Worm (Caenorhabditis elegans) whole organism, L4 larva: ENCODE data around the gene mpst-2.

Source experiments
- ctbp-1 ChIP-seq: fragments of 200-800 bp; sonication (Bioruptor generic); IDR thresholded peaks from 2 replicates; pipeline ENCODE4 v1.3.6; 2022; ENCODE audit warnings: missing genetic modification reagents, missing genetic modification characterization, missing compliant biosample characterization
- gei-8 ChIP-seq: fragments of 200-800 bp; sonication (Bioruptor generic); optimal IDR thresholded peaks from 2 replicates; lab custom pipeline; 2018; ENCODE audit warnings: mild to moderate bottlenecking, missing genetic modification characterization, missing compliant biosample characterization
- lin-38 ChIP-seq: fragments of 200-800 bp; sonication (Bioruptor generic); IDR thresholded peaks from 2 replicates; pipeline ENCODE4 v1.3.6; 2022; ENCODE audit warnings: missing genetic modification reagents, missing genetic modification characterization, missing compliant biosample characterization
- lin-39 ChIP-seq: fragments of 150-350 bp; optimal IDR thresholded peaks from 2 replicates; lab custom pipeline; 2014; ENCODE audit warnings: missing biosample characterization, missing genetic modification reagents, missing genetic modification characterization
- lir-3 ChIP-seq: sonication (generic microtip); optimal IDR thresholded peaks from 2 replicates; lab custom pipeline; 2016; ENCODE audit warnings: mild to moderate bottlenecking, missing genetic modification characterization, missing compliant biosample characterization
- nhr-237 ChIP-seq: sonication (generic microtip); optimal IDR thresholded peaks from 2 replicates; lab custom pipeline; 2017; ENCODE audit warnings: missing biosample characterization, missing genetic modification characterization
- nhr-6 ChIP-seq: fragments of 150-350 bp; optimal IDR thresholded peaks from 2 replicates; lab custom pipeline; 2014; ENCODE audit warnings: missing biosample characterization, missing genetic modification characterization
- tag-97 ChIP-seq: fragments of 200-800 bp; sonication (Bioruptor generic); IDR thresholded peaks from 2 replicates; pipeline ENCODE4 v1.3.6; 2022; ENCODE audit warnings: missing genetic modification characterization, missing compliant biosample characterization

- TF ChIP-seq nhr-6 (tag; lab: Kevin White, UChicago): no peak
- no peak for TF ChIP-seq ctbp-1
- no peak for TF ChIP-seq tag-97
- no peak for TF ChIP-seq nhr-237 (tag; lab: Kevin White, UChicago)
- TF ChIP-seq lin-38: no peak
- no peak for TF ChIP-seq lir-3 (tag; lab: Kevin White, UChicago)
- no peak for TF ChIP-seq lin-39
- TF ChIP-seq gei-8 (GFP tag; lab: Kevin White, UChicago): no peak
Observed at ce11 chrV:14907445-14907844, 14.2 kb upstream of the mpst-2 start.
